Fruit fly (Drosophila melanogaster): ENCODE measurements around the gene jar.

Gene jar

DNA sequence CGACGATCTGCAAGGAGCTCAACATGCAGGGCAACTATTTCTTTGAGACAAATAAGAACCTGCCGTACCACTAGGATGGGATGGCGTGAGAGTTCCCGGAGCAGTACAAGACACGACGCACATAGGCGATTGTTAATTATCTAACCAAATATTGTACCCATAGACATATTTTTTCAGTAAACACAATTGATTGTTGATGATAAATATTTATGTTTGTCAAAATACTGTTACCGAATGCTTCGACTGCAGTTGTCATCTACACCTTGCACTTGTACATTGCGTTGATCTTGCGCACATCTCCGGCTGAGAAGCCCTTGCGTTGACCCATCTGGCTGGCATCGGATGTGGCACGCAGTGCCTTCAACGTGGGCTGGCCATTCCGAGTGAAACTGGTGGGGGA is 22.1 kb upstream of the jar start (continued):
- TF ChIP-seq tup (GFP tag; optimal IDR thresholded peaks at IDR 0.05) (no peak), CG12104 (GFP tag; optimal IDR thresholded peaks at IDR 0.05) (no peak), hth (optimal IDR thresholded peaks at IDR 0.05) (no peak), Dip2 (GFP tag; IDR thresholded peaks at IDR 0.05) (no peak), repo (GFP tag; optimal IDR thresholded peaks at IDR 0.05) (no peak), nom (GFP tag; optimal IDR thresholded peaks at IDR 0.05) (no peak), CG7786 (GFP tag; optimal IDR thresholded peaks at IDR 0.05) (no peak), Eip74EF (GFP tag; optimal IDR thresholded peaks at IDR 0.05) (no peak), NFAT (GFP tag; IDR thresholded peaks at IDR 0.05) (no peak), Atf3 (GFP tag; optimal IDR thresholded peaks at IDR 0.05) (no peak), sd (tag; optimal IDR thresholded peaks at IDR 0.05) (no peak), Stat92E (GFP tag; optimal IDR thresholded peaks at IDR 0.05) (no peak), row (GFP tag; IDR thresholded peaks at IDR 0.05) (no peak), Adf1 (GFP tag; IDR thresholded peaks at IDR 0.05) (no peak), Doc2 (GFP tag; IDR thresholded peaks at IDR 0.05) (no peak)

DNA sequence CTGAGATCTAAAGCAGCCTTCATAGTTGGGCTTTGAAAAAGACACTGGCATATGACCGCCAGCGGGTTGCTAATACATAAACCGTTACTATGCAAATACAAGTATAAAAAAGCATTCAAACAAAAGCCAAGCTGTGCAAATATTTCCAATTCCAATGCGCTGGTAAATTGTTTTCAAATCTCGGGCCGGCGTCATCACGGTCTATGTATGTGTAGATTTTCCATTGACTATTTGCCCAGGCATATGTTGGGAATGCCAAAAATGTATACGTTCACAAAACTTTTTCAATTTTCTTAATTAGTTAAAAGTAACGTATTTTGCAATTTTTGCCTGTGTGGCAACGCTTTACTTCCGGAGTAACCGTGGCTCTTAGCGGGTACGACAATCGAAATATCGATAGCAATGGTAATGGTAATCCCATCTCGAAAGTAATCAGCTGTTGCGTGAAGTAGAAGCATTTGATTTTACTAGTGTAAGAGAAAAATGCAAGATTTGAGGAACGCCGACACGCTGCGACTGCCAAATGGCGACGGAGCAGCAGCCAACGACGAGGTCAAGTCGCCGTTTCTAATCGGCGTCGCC is 18.8 kb upstream of the jar start, which contains the start of the genes CG34290 and Uck:
CG34290 (minus strand) TSS at position 51 of the 582 bp plus-strand sequence.
Uck (plus strand) TSS at position 405 of the 582 bp plus-strand sequence.
- peak; percentile 77 for TF ChIP-seq CG16813 (GFP tag; IDR thresholded peaks at IDR 0.05; ENCODE audit: partially characterized antibody)
- no peak for TF ChIP-seq usp (GFP tag; optimal IDR thresholded peaks at IDR 0.05)
- TF ChIP-seq CG6683 (GFP tag; optimal IDR thresholded peaks at IDR 0.05), result peak; percentile 77
- TF ChIP-seq CG6254 (GFP tag; optimal IDR thresholded peaks at IDR 0.05), result peak; percentile 41
- peak; percentile 65 for TF ChIP-seq Atf6 (GFP tag; IDR thresholded peaks at IDR 0.05)
- no peak for TF ChIP-seq yki (optimal IDR thresholded peaks at IDR 0.05)
- peak; percentile 82 for TF ChIP-seq CG34224 (GFP tag; IDR thresholded peaks at IDR 0.05; ENCODE audit: partially characterized antibody)
- TF ChIP-seq CG31365 (tag; optimal IDR thresholded peaks at IDR 0.05), result peak; percentile 65
- no peak for TF ChIP-seq GATAe (GFP tag; conservative IDR thresholded peaks at IDR 0.05)
- TF ChIP-seq sna (GFP tag; IDR thresholded peaks at IDR 0.05; ENCODE audit: partially characterized antibody), result peak; percentile 89
- TF ChIP-seq HHEX (GFP tag; optimal IDR thresholded peaks at IDR 0.05), result peak; percentile 82
- TF ChIP-seq Doc3 (GFP tag; IDR thresholded peaks at IDR 0.05; ENCODE audit: partially characterized antibody), result peak; percentile 77
- TF ChIP-seq CG9727 (GFP tag; optimal IDR thresholded peaks at IDR 0.05), result peak; percentile 74
- peak; percentile 49 for TF ChIP-seq slbo (GFP tag; IDR thresholded peaks at IDR 0.05)
- TF ChIP-seq ttk (GFP tag; IDR thresholded peaks at IDR 0.05), result peak; percentile 44
- TF ChIP-seq tin (GFP tag; optimal IDR thresholded peaks at IDR 0.05), result peak; percentile 54
- TF ChIP-seq Trl (optimal IDR thresholded peaks at IDR 0.05), result no peak
- peak; percentile 84 for TF ChIP-seq Trl (GFP tag; optimal IDR thresholded peaks at IDR 0.05)
- TF ChIP-seq CG1792 (GFP tag; optimal IDR thresholded peaks at IDR 0.05), result peak; percentile 24
- TF ChIP-seq CG8944 (GFP tag; optimal IDR thresholded peaks at IDR 0.05), result peak; percentile 15
- no peak for TF ChIP-seq danr (GFP tag; IDR thresholded peaks at IDR 0.05)
- TF ChIP-seq ken (GFP tag; IDR thresholded peaks at IDR 0.05), result peak; percentile 66; the same call in 2 of the 3 replicates
- peak; percentile 68 for TF ChIP-seq CG13894 (tag; optimal IDR thresholded peaks at IDR 0.05)
- no peak for TF ChIP-seq CG10565 (GFP tag; optimal IDR thresholded peaks at IDR 0.05)
- peak; percentile 60 for TF ChIP-seq en (GFP tag; optimal IDR thresholded peaks at IDR 0.05)
- TF ChIP-seq Gsc (GFP tag; IDR thresholded peaks at IDR 0.05), result no peak
- TF ChIP-seq H15 (GFP tag; IDR thresholded peaks at IDR 0.05), result peak; percentile 80
- peak; percentile 88 for TF ChIP-seq unc-4 (GFP tag; IDR thresholded peaks at IDR 0.05; ENCODE audit: partially characterized antibody)
- TF ChIP-seq B-H1 (GFP tag; IDR thresholded peaks at IDR 0.05), result peak; percentile 35; the same call in 1 of the 3 replicates
- peak; percentile 69 for TF ChIP-seq p53 (GFP tag; optimal IDR thresholded peaks at IDR 0.05)
- TF ChIP-seq shn (GFP tag; optimal IDR thresholded peaks at IDR 0.05), result peak; percentile 68
- TF ChIP-seq slp2 (GFP tag; optimal IDR thresholded peaks at IDR 0.05), result peak; percentile 74
- peak; percentile 68 for TF ChIP-seq CG10274 (GFP tag; optimal IDR thresholded peaks at IDR 0.05)
- peak; percentile 54 for TF ChIP-seq grn (GFP tag; optimal IDR thresholded peaks at IDR 0.05)
- peak; percentile 82 for TF ChIP-seq Bteb2 (GFP tag; optimal IDR thresholded peaks at IDR 0.05)
- TF ChIP-seq Asciz (GFP tag; optimal IDR thresholded peaks at IDR 0.05), result peak; percentile 70

Data from whole organism, embryonic.